Worm (Caenorhabditis elegans) whole organism, L1 larva: ENCODE results near the gene F21C10.18.

Source experiments
- C04F5.9 ChIP-seq: sonication (generic microtip); optimal IDR thresholded peaks from 2 replicates; lab custom pipeline; 2016; ENCODE audit warnings: missing genetic modification characterization, missing compliant biosample characterization
- C16A3.4 ChIP-seq: fragments of 150-350 bp; optimal IDR thresholded peaks from 2 replicates; lab custom pipeline; 2014; ENCODE audit warnings: missing biosample characterization, missing genetic modification characterization
- C34B4.2 ChIP-seq: sonication (generic microtip); optimal IDR thresholded peaks from 2 replicates; lab custom pipeline; 2017; ENCODE audit warnings: mild to moderate bottlenecking, missing genetic modification characterization, missing compliant biosample characterization
- F16B12.6 ChIP-seq: fragments of 150-350 bp; optimal IDR thresholded peaks from 2 replicates; lab custom pipeline; 2014; ENCODE audit warnings: missing biosample characterization, missing genetic modification characterization
- Y116A8C.19 ChIP-seq: sonication (generic microtip); optimal IDR thresholded peaks from 2 replicates; lab custom pipeline; 2016; ENCODE audit warnings: missing compliant biosample characterization, missing genetic modification characterization, borderline replicate concordance
- aha-1 ChIP-seq: fragments of 150-350 bp; optimal IDR thresholded peaks from 2 replicates; lab custom pipeline; 2014; ENCODE audit warnings: missing biosample characterization, missing genetic modification characterization
- alr-1 ChIP-seq: fragments of 200-800 bp; sonication (Bioruptor generic); optimal IDR thresholded peaks from 2 replicates; lab custom pipeline; 2018; ENCODE audit warnings: borderline replicate concordance, mild to moderate bottlenecking, missing genetic modification characterization, missing compliant biosample characterization
- aly-2 ChIP-seq: fragments of 150-350 bp; optimal IDR thresholded peaks from 2 replicates; lab custom pipeline; 2014; ENCODE audit warnings: missing biosample characterization, missing genetic modification characterization
- ama-1 ChIP-seq: fragments of 150-350 bp; optimal IDR thresholded peaks from 2 replicates; lab custom pipeline; 2014
- ceh-8 ChIP-seq: fragments of 200-800 bp; sonication (Bioruptor generic); optimal IDR thresholded peaks from 2 replicates; lab custom pipeline; 2018; ENCODE audit warnings: mild to moderate bottlenecking, missing genetic modification characterization, moderate library complexity, missing compliant biosample characterization
- ceh-82 ChIP-seq, 3 experiments: fragments of 150-350 bp in 1 of 3; sonication (generic microtip) in 2 of 3; optimal IDR thresholded peaks; 2 replicates each; lab custom pipeline; 2014 to 2017; ENCODE audit warnings: missing biosample characterization in 3 of 3, missing genetic modification characterization in 3 of 3
- ceh-88 ChIP-seq: fragments of 200-800 bp; sonication (Bioruptor generic); IDR thresholded peaks from 2 replicates; pipeline ENCODE4 v1.3.6; 2022; ENCODE audit warnings: missing genetic modification characterization, missing compliant biosample characterization
- ceh-90 ChIP-seq: sonication (generic microtip); optimal IDR thresholded peaks from 2 replicates; lab custom pipeline; 2016; ENCODE audit warnings: missing genetic modification characterization, missing compliant biosample characterization
- ces-1 ChIP-seq: fragments of 150-350 bp; optimal IDR thresholded peaks from 2 replicates; lab custom pipeline; 2014; ENCODE audit warnings: missing biosample characterization, missing genetic modification reagents, missing genetic modification characterization
- dsc-1 ChIP-seq: sonication (generic microtip); optimal IDR thresholded peaks from 2 replicates; lab custom pipeline; 2016; ENCODE audit warnings: mild to moderate bottlenecking, missing genetic modification characterization, missing compliant biosample characterization
- efl-3 ChIP-seq: fragments of 200-800 bp; sonication (Bioruptor generic); optimal IDR thresholded peaks from 2 replicates; lab custom pipeline; 2018; ENCODE audit warnings: mild to moderate bottlenecking, missing genetic modification characterization, missing compliant biosample characterization
- elt-3 ChIP-seq, 6 experiments: fragments of 150-350 bp in 1 of 6; sonication (generic microtip); optimal IDR thresholded peaks; 2 replicates each; lab custom pipeline; 2017 to 2018; ENCODE audit warnings: missing biosample characterization in 6 of 6, missing genetic modification characterization in 6 of 6, inconsistent platforms in 1 of 6
- ets-5 ChIP-seq: fragments of 200-800 bp; sonication (Bioruptor generic); IDR thresholded peaks from 2 replicates; pipeline ENCODE4 v1.3.6; 2022; ENCODE audit warnings: missing genetic modification characterization, missing compliant biosample characterization
- fkh-4 ChIP-seq: sonication (generic microtip); optimal IDR thresholded peaks from 2 replicates; lab custom pipeline; 2016; ENCODE audit warnings: missing compliant biosample characterization, missing genetic modification characterization, borderline replicate concordance
- fos-1 ChIP-seq: fragments of 150-350 bp; optimal IDR thresholded peaks from 2 replicates; lab custom pipeline; 2014; ENCODE audit warnings: missing biosample characterization, missing genetic modification characterization
- irx-1 ChIP-seq: sonication (generic microtip); optimal IDR thresholded peaks from 2 replicates; lab custom pipeline; 2016; ENCODE audit warnings: missing genetic modification characterization, missing compliant biosample characterization
- isw-1 ChIP-seq: fragments of 200-800 bp; sonication (Bioruptor generic); IDR thresholded peaks from 2 replicates; pipeline ENCODE4 v1.3.6; 2022; ENCODE audit warnings: missing genetic modification characterization, missing compliant biosample characterization
- jun-1 ChIP-seq: fragments of 150-350 bp; optimal IDR thresholded peaks from 2 replicates; lab custom pipeline; 2014; ENCODE audit warnings: missing biosample characterization, missing genetic modification reagents, missing genetic modification characterization
- lin-14 ChIP-seq: fragments of 200-800 bp; sonication (Bioruptor generic); optimal IDR thresholded peaks from 2 replicates; lab custom pipeline; 2018; ENCODE audit warnings: mild to moderate bottlenecking, missing genetic modification characterization, moderate library complexity, missing compliant biosample characterization
- lin-35 ChIP-seq, 2 experiments: fragments of 150-350 bp; optimal IDR thresholded peaks; 2 replicates each; lab custom pipeline; 2014; ENCODE audit warnings: missing biosample characterization in 2 of 2, missing genetic modification characterization in 2 of 2, missing genetic modification reagents in 2 of 2
- lin-39 ChIP-seq: fragments of 150-350 bp; optimal IDR thresholded peaks from 2 replicates; lab custom pipeline; 2014; ENCODE audit warnings: missing biosample characterization, missing genetic modification reagents, missing genetic modification characterization
- lir-3 ChIP-seq: sonication (generic microtip); optimal IDR thresholded peaks from 2 replicates; lab custom pipeline; 2016; ENCODE audit warnings: mild to moderate bottlenecking, missing genetic modification characterization, moderate library complexity, missing compliant biosample characterization; ENCODE audit not compliant: poor library complexity
- mab-9 ChIP-seq: fragments of 200-800 bp; sonication (Bioruptor generic); IDR thresholded peaks from 2 replicates; pipeline ENCODE4 v1.3.6; 2022; ENCODE audit warnings: missing genetic modification reagents, missing genetic modification characterization, missing compliant biosample characterization
- mdl-1 ChIP-seq, 2 experiments: fragments of 150-350 bp; optimal IDR thresholded peaks; 2 replicates each; lab custom pipeline; 2014 to 2017; ENCODE audit warnings: missing biosample characterization in 2 of 2, missing genetic modification characterization in 2 of 2, inconsistent platforms in 1 of 2
- mef-2 ChIP-seq: fragments of 150-350 bp; optimal IDR thresholded peaks from 2 replicates; lab custom pipeline; 2014; ENCODE audit warnings: missing biosample characterization, missing genetic modification characterization
- mep-1 ChIP-seq: fragments of 150-350 bp; optimal IDR thresholded peaks from 2 replicates; lab custom pipeline; 2014; ENCODE audit warnings: missing biosample characterization, missing genetic modification characterization
- nhr-12 ChIP-seq: sonication (generic microtip); optimal IDR thresholded peaks from 2 replicates; lab custom pipeline; 2017; ENCODE audit warnings: missing biosample characterization, missing genetic modification characterization
- nhr-20 ChIP-seq: sonication (generic microtip); optimal IDR thresholded peaks from 2 replicates; lab custom pipeline; 2016; ENCODE audit warnings: mild to moderate bottlenecking, missing genetic modification characterization, missing compliant biosample characterization
- nhr-237 ChIP-seq: fragments of 150-350 bp; optimal IDR thresholded peaks from 2 replicates; lab custom pipeline; 2014; ENCODE audit warnings: missing biosample characterization, missing genetic modification characterization
- nhr-76 ChIP-seq: sonication (generic microtip); optimal IDR thresholded peaks from 2 replicates; lab custom pipeline; 2017; ENCODE audit warnings: missing biosample characterization, missing genetic modification characterization
- nhr-90 ChIP-seq: sonication (generic microtip); optimal IDR thresholded peaks from 2 replicates; lab custom pipeline; 2016; ENCODE audit warnings: mild to moderate bottlenecking, missing genetic modification characterization, missing compliant biosample characterization; ENCODE audit not compliant: poor library complexity
- pax-3 ChIP-seq: fragments of 200-800 bp; sonication (Bioruptor generic); optimal IDR thresholded peaks from 2 replicates; lab custom pipeline; 2018; ENCODE audit warnings: mild to moderate bottlenecking, missing genetic modification characterization, moderate library complexity, missing compliant biosample characterization
- pqm-1 ChIP-seq: sonication (generic microtip); optimal IDR thresholded peaks from 3 replicates; lab custom pipeline; 2017; ENCODE audit warnings: missing biosample characterization, missing genetic modification characterization
- skn-1 ChIP-seq: fragments of 150-350 bp; optimal IDR thresholded peaks from 2 replicates; lab custom pipeline; 2014; ENCODE audit warnings: missing biosample characterization, missing genetic modification characterization
- snpc-4 ChIP-seq: fragments of 150-350 bp; optimal IDR thresholded peaks from 2 replicates; lab custom pipeline; 2014; ENCODE audit warnings: missing biosample characterization, missing genetic modification characterization
- snu-23 ChIP-seq: sonication (generic microtip); optimal IDR thresholded peaks from 2 replicates; lab custom pipeline; 2016; ENCODE audit warnings: missing genetic modification characterization, missing compliant biosample characterization
- sox-4 ChIP-seq: sonication (generic microtip); optimal IDR thresholded peaks from 2 replicates; lab custom pipeline; 2016; ENCODE audit warnings: missing genetic modification characterization, missing compliant biosample characterization
- sptf-1 ChIP-seq: fragments of 150-350 bp; optimal IDR thresholded peaks from 2 replicates; lab custom pipeline; 2014; ENCODE audit warnings: missing biosample characterization, missing genetic modification characterization
- sup-37 ChIP-seq: fragments of 200-800 bp; sonication (Bioruptor generic); optimal IDR thresholded peaks from 2 replicates; lab custom pipeline; 2018; ENCODE audit warnings: mild to moderate bottlenecking, missing genetic modification characterization, missing compliant biosample characterization
- tbx-2 ChIP-seq: sonication (generic microtip); optimal IDR thresholded peaks from 2 replicates; lab custom pipeline; 2016; ENCODE audit warnings: missing genetic modification characterization, missing compliant biosample characterization
- unc-130 ChIP-seq: fragments of 150-350 bp; optimal IDR thresholded peaks from 2 replicates; lab custom pipeline; 2017; ENCODE audit warnings: missing biosample characterization, missing genetic modification characterization, inconsistent platforms
- unc-30 ChIP-seq: sonication (generic microtip); optimal IDR thresholded peaks from 2 replicates; lab custom pipeline; 2017; ENCODE audit warnings: missing biosample characterization, missing genetic modification characterization
- unc-86 ChIP-seq: sonication (generic microtip); optimal IDR thresholded peaks from 2 replicates; lab custom pipeline; 2016; ENCODE audit warnings: missing genetic modification characterization, missing compliant biosample characterization
- unc-98 ChIP-seq: fragments of 200-800 bp; sonication (Bioruptor generic); IDR thresholded peaks from 2 replicates; pipeline ENCODE4 v1.3.6; 2022; ENCODE audit warnings: missing genetic modification characterization, missing compliant biosample characterization
- xbp-1 ChIP-seq: sonication (generic microtip); optimal IDR thresholded peaks from 2 replicates; lab custom pipeline; 2016; ENCODE audit warnings: missing genetic modification characterization, missing compliant biosample characterization
- zag-1 ChIP-seq: fragments of 150-350 bp; optimal IDR thresholded peaks from 2 replicates; lab custom pipeline; 2014; ENCODE audit warnings: missing biosample characterization, missing genetic modification characterization
- zip-4 ChIP-seq: fragments of 200-800 bp; sonication (Bioruptor generic); optimal IDR thresholded peaks from 2 replicates; lab custom pipeline; 2018; ENCODE audit warnings: mild to moderate bottlenecking, missing genetic modification characterization, moderate library complexity, missing compliant biosample characterization
- ztf-11 ChIP-seq, 2 experiments: sonication (generic microtip); optimal IDR thresholded peaks; 2 replicates each; lab custom pipeline; 2016 to 2017; ENCODE audit warnings: missing genetic modification characterization in 2 of 2, missing biosample characterization in 1 of 2, missing compliant biosample characterization in 1 of 2
- ztf-4 ChIP-seq: fragments of 150-350 bp; optimal IDR thresholded peaks from 2 replicates; lab custom pipeline; 2014; ENCODE audit warnings: missing biosample characterization, missing genetic modification characterization

The F21C10.18 gene

DNA sequence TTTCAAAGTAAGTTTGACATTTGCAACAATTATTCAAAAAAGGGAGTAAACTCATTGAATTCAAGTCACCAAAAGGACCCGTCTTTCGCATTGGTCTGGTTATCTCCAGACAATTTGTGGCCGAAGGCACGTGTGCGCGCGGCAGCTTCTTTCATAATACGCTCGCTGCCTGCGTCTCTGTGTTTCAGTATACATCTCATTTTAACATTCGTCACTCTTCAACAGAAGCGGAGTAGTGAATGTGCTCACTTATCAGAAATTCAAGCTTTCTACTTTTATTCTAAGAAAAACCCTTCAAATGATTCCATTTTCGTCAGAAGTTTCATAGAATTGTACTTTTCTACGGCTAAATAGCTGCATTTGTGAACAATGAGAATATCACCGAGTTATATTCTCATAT lies 20.2 kb downstream of the F21C10.18 start (continued):
- TF ChIP-seq dsc-1 (tag; lab: Kevin White, UChicago) (peak; percentile 84), unc-98 (GFP tag; lab: Robert Waterston, UW) (no peak), unc-130 (tag; lab: Kevin White, UChicago) (no peak), efl-3 (GFP tag; lab: Kevin White, UChicago) (no peak), nhr-76 (tag; lab: Kevin White, UChicago) (no peak), irx-1 (tag; lab: Kevin White, UChicago) (peak; percentile 24), fos-1 (peak; percentile 52), zag-1 (tag; lab: Kevin White, UChicago) (no peak), isw-1 (peak; percentile 25; the same call in 1 of the 2 replicates), elt-3 (tag; optimal IDR thresholded peaks at IDR 0.05; lab: Kevin White, UChicago) (no peak), sox-4 (tag; lab: Kevin White, UChicago) (peak; percentile 77), ces-1 (GFP tag; lab: Kevin White, UChicago) (no peak), sup-37 (GFP tag; lab: Kevin White, UChicago) (no peak), snpc-4 (peak; percentile 22), mab-9 (GFP tag; lab: Robert Waterston, UW) (no peak), snu-23 (GFP tag; lab: Kevin White, UChicago) (peak; percentile 54), unc-30 (tag; lab: Kevin White, UChicago) (no peak), nhr-12 (tag; lab: Kevin White, UChicago) (no peak), pax-3 (tag; lab: Kevin White, UChicago) (peak; percentile 77), Y116A8C.19 (tag; lab: Kevin White, UChicago) (no peak), ceh-8 (peak; percentile 9), nhr-237 (tag; lab: Kevin White, UChicago) (no peak), ceh-88 (GFP tag; lab: Robert Waterston, UW) (no peak), aha-1 (no peak), unc-86 (tag; lab: Kevin White, UChicago) (peak; percentile 91), fkh-4 (tag; lab: Kevin White, UChicago) (no peak), tbx-2 (tag; lab: Kevin White, UChicago) (no peak), C34B4.2 (tag; lab: Kevin White, UChicago) (no peak), xbp-1 (tag; lab: Kevin White, UChicago) (peak; percentile 64), C04F5.9 (tag; lab: Kevin White, UChicago) (no peak), ztf-11 (tag; optimal IDR thresholded peaks at IDR 0.05; lab: Kevin White, UChicago) (no peak), ets-5 (GFP tag; lab: Robert Waterston, UW) (no peak), mep-1 (peak; percentile 42), ama-1 (lab: Kevin White, UChicago) (no peak), lir-3 (tag; lab: Kevin White, UChicago) (no peak), alr-1 (tag; lab: Kevin White, UChicago) (no peak), nhr-90 (tag; lab: Kevin White, UChicago) (no peak), aly-2 (tag; lab: Kevin White, UChicago) (no peak), skn-1 (tag; lab: Kevin White, UChicago) (peak; percentile 11), zip-4 (GFP tag; lab: Kevin White, UChicago) (no peak), C16A3.4 (no peak), nhr-20 (peak; percentile 72), F16B12.6 (no peak), ztf-4 (tag; lab: Kevin White, UChicago) (peak; percentile 38), sptf-1 (no peak), ceh-90 (tag; lab: Kevin White, UChicago) (no peak), jun-1 (peak; percentile 40), mef-2 (tag; lab: Kevin White, UChicago) (peak; percentile 87), lin-39 (tag; lab: Kevin White, UChicago) (no peak), lin-14 (GFP tag; lab: Kevin White, UChicago) (peak; percentile 93), mdl-1 (tag; optimal IDR thresholded peaks at IDR 0.05; lab: Kevin White, UChicago) (peak in 1 of 2 experiments; percentile 35), ceh-82 (tag; optimal IDR thresholded peaks at IDR 0.05; lab: Kevin White, UChicago) (peak; percentile 6 to 54 (median 43)), pqm-1 (no peak), lin-35 (GFP tag; optimal IDR thresholded peaks at IDR 0.05; lab: Kevin White, UChicago) (peak in 1 of 2 experiments; percentile 42)
